Worm (Caenorhabditis elegans) whole organism, L4/young adult: Measurements from ENCODE around the gene srbc-63.

ENCODE experiments used
- W03F9.2 ChIP-seq: fragments of 150-350 bp; optimal IDR thresholded peaks from 2 replicates; lab custom pipeline; 2014; ENCODE audit warnings: missing biosample characterization, missing genetic modification characterization
- dao-5 ChIP-seq: sonication (generic microtip); optimal IDR thresholded peaks from 2 replicates; lab custom pipeline; 2016; ENCODE audit warnings: missing genotype, missing genetic modification characterization, moderate library complexity, missing compliant biosample characterization
- him-1 ChIP-seq: sonication (generic microtip); optimal IDR thresholded peaks from 2 replicates; lab custom pipeline; 2016; ENCODE audit warnings: missing genotype, missing genetic modification reagents, missing genetic modification characterization, missing compliant biosample characterization

DNA sequence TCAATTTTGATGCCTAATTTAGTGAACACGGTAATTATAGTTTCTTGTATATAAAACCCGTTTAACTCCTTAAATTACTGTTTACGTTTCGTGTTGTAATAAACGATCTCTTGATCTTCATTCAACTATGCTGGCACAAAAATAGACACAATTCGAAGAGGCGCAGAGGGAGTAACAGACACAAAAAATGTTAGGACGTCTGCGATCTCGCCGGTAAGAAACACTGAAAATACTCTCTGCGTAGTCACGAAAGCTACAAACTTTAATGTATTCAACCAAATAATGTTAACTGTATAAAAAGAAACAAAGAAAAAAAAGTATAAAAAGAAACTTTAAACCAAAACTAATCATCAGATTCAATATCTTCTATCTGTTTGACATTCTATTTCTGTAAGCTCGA is 31.7 kb downstream of the srbc-63 start, which contains the start of gene dhs-23:
- TF ChIP-seq him-1 (tag; lab: Kevin White, UChicago) (no peak), dao-5 (tag; lab: Kevin White, UChicago) (no peak), W03F9.2 (no peak)
